Fruit fly (Drosophila melanogaster): ENCODE results near the gene r.

The r gene

DNA sequence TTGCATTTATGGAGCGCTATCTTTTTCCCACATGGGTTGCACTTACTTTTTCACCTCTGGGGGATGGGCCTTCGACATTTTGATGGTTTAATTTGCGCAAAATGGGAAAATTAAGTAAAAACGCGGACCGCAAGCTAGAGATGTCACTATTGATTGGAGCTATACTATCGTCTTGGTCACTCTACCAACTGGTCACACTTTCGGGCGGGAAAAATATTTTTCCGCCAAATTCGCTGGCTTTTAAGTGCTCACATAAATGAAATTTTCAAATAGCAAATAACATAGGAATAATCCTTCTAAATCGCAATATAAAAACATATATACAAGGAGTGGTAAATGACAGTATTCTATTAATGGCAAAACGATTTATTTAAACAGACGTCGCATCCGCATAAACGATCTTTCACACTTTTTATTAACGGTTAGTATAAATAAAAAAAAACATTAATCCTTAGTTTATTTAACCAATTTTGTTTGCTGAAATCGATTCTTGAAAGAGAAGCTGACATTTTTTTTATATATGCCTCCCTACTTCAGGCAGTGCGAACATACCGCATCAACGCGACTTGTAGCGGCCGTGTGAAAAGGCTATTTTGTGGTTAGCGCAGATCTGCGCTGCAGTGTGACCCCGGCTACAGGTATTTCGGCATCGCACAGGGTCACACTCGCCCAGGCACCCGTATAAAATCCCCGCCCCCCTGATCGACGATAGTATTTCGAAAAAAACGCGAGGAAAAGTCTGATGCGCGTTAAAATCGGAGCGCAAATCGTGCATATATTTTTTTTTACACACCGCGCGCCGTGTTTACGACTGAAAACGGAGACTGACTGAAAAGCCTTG, 14.7 kb upstream of the r start, which contains the start of the genes SNRPG and mthl1 (continued):
- TF ChIP-seq CG2889 (GFP tag; IDR thresholded peaks at IDR 0.05) (peak; percentile 92), run (tag; optimal IDR thresholded peaks at IDR 0.05) (no peak), CG7987 (GFP tag; optimal IDR thresholded peaks at IDR 0.05) (peak; percentile 8), fd3F (GFP tag; optimal IDR thresholded peaks at IDR 0.05) (peak; percentile 76), CG1024 (GFP tag; IDR thresholded peaks at IDR 0.05) (peak; percentile 84), CG12769 (tag; optimal IDR thresholded peaks at IDR 0.05) (peak; percentile 72), Sox100B (GFP tag; optimal IDR thresholded peaks at IDR 0.05) (peak; percentile 14), crp (GFP tag; optimal IDR thresholded peaks at IDR 0.05) (peak in 1 of 2 experiments; percentile 30), eyg (GFP tag; optimal IDR thresholded peaks at IDR 0.05) (peak; percentile 43), HLHmδ (GFP tag; optimal IDR thresholded peaks at IDR 0.05) (peak; percentile 19), CG18262 (tag; optimal IDR thresholded peaks at IDR 0.05) (peak; percentile 63), CG11456 (GFP tag; IDR thresholded peaks at IDR 0.05) (peak; percentile 94), cas (GFP tag; IDR thresholded peaks at IDR 0.05) (peak; percentile 63; the same call in 1 of the 2 replicates), Meics (GFP tag; optimal IDR thresholded peaks at IDR 0.05) (peak; percentile 76), nerfin-1 (tag; optimal IDR thresholded peaks at IDR 0.05) (peak; percentile 37), MTF-1 (GFP tag; optimal IDR thresholded peaks at IDR 0.05; ENCODE audit: borderline replicate concordance) (no peak), sob (GFP tag; IDR thresholded peaks at IDR 0.05) (peak; percentile 89), dmrt99B (tag; optimal IDR thresholded peaks at IDR 0.05) (peak; percentile 74), ato (GFP tag; IDR thresholded peaks at IDR 0.05; ENCODE audit: partially characterized antibody) (peak; percentile 46; the same call in 1 of the 2 replicates), nau (GFP tag; optimal IDR thresholded peaks at IDR 0.05) (no peak), CG15073 (GFP tag; optimal IDR thresholded peaks at IDR 0.05) (peak; percentile 44), ems (GFP tag; optimal IDR thresholded peaks at IDR 0.05) (peak; percentile 64), CG3065 (GFP tag; optimal IDR thresholded peaks at IDR 0.05) (peak; percentile 24), CG12236 (GFP tag; optimal IDR thresholded peaks at IDR 0.05) (no peak), shn (GFP tag; optimal IDR thresholded peaks at IDR 0.05) (peak; percentile 77), CG8089 (GFP tag; optimal IDR thresholded peaks at IDR 0.05) (peak; percentile 34), CG12104 (GFP tag; optimal IDR thresholded peaks at IDR 0.05) (peak; percentile 54), MBD-R2 (GFP tag; IDR thresholded peaks at IDR 0.05) (peak; percentile 71), HLH3B (GFP tag; IDR thresholded peaks at IDR 0.05) (peak; percentile 89), sim (GFP tag; IDR thresholded peaks at IDR 0.05) (peak; percentile 60; the same call in 1 of the 2 replicates), CG10654 (GFP tag; optimal IDR thresholded peaks at IDR 0.05) (peak; percentile 68), gcm2 (GFP tag; optimal IDR thresholded peaks at IDR 0.05) (peak; percentile 41), Fer3 (tag; optimal IDR thresholded peaks at IDR 0.05) (peak; percentile 79), az2 (GFP tag; optimal IDR thresholded peaks at IDR 0.05) (peak; percentile 80), CG7963 (GFP tag; IDR thresholded peaks at IDR 0.05; ENCODE audit: partially characterized antibody) (peak; percentile 14; the same call in 1 of the 3 replicates), vnd (GFP tag; IDR thresholded peaks at IDR 0.05; ENCODE audit: partially characterized antibody) (peak; percentile 66), grn (GFP tag; optimal IDR thresholded peaks at IDR 0.05) (peak; percentile 12), chinmo (GFP tag; IDR thresholded peaks at IDR 0.05; ENCODE audit: partially characterized antibody) (peak; percentile 72; the same call in 2 of the 4 replicates), ERR (GFP tag; optimal IDR thresholded peaks at IDR 0.05) (no peak), CG31365 (tag; optimal IDR thresholded peaks at IDR 0.05) (peak; percentile 15), vfl (GFP tag; optimal IDR thresholded peaks at IDR 0.05) (peak; percentile 82), CG15696 (tag; optimal IDR thresholded peaks at IDR 0.05) (peak; percentile 49), PHDP (tag; optimal IDR thresholded peaks at IDR 0.05) (peak; percentile 53), NK7.1 (GFP tag; optimal IDR thresholded peaks at IDR 0.05) (peak; percentile 58), CG7786 (GFP tag; optimal IDR thresholded peaks at IDR 0.05) (peak; percentile 77), Sry-β (GFP tag; optimal IDR thresholded peaks at IDR 0.05) (peak; percentile 71)
